Fruit fly (Drosophila melanogaster) whole organism, embryonic: ENCODE data around the gene Ice2.

ENCODE experiments used
- Aef1 ChIP-seq: fragments of 200-800 bp; sonication (Bioruptor generic); IDR thresholded peaks from 3 replicates; pipeline ENCODE4 v1.3.6; 2022; ENCODE audit warnings: missing biosample characterization, missing genetic modification characterization
- Atf6 ChIP-seq: fragments of 200-800 bp; sonication (Bioruptor generic); IDR thresholded peaks from 2 replicates; pipeline ENCODE4 v1.3.6; 2022; ENCODE audit warnings: missing biosample characterization, missing genetic modification characterization
- Awh ChIP-seq: fragments of 200-800 bp; sonication (Bioruptor generic); IDR thresholded peaks from 2 replicates; pipeline ENCODE4, ENCODE4 v1.3.6; 2022; ENCODE audit warnings: missing biosample characterization, missing genetic modification characterization
- Bteb2 ChIP-seq: fragments of 200-800 bp; sonication (Bioruptor generic); optimal IDR thresholded peaks from 2 replicates; lab custom pipeline; 2016; ENCODE audit warnings: missing biosample characterization, missing genetic modification characterization
- CG10209 ChIP-seq: fragments of 200-800 bp; sonication (Bioruptor generic); optimal IDR thresholded peaks from 3 replicates; lab custom pipeline; 2017; ENCODE audit warnings: missing biosample characterization, mild to moderate bottlenecking, missing genetic modification characterization, missing genetic modification reagents
- CG10366 ChIP-seq: fragments of 200-800 bp; sonication (Bioruptor generic); IDR thresholded peaks from 2 replicates; pipeline ENCODE4 v1.3.6; 2022; ENCODE audit warnings: missing biosample characterization, missing genetic modification characterization
- CG12071 ChIP-seq: fragments of 200-800 bp; sonication (Bioruptor generic); optimal IDR thresholded peaks from 3 replicates; lab custom pipeline; 2018; ENCODE audit warnings: missing biosample characterization, mild to moderate bottlenecking, missing genetic modification characterization
- CG1233 ChIP-seq: fragments of 200-800 bp; sonication (Bioruptor generic); optimal IDR thresholded peaks from 4 replicates; lab custom pipeline; 2018; ENCODE audit warnings: missing biosample characterization, mild to moderate bottlenecking, missing genetic modification characterization
- CG17359 ChIP-seq: fragments of 200-800 bp; sonication (Bioruptor generic); optimal IDR thresholded peaks from 3 replicates; lab custom pipeline; 2018; ENCODE audit warnings: missing biosample characterization, mild to moderate bottlenecking, missing genetic modification characterization, moderate library complexity
- CG18011 ChIP-seq: fragments of 200-800 bp; sonication (Bioruptor generic); optimal IDR thresholded peaks from 2 replicates; lab custom pipeline; 2017; ENCODE audit warnings: missing biosample characterization, missing genetic modification characterization, mild to moderate bottlenecking, moderate library complexity, missing genotype
- CG18476 ChIP-seq: fragments of 200-800 bp; sonication (Bioruptor generic); optimal IDR thresholded peaks from 2 replicates; lab custom pipeline; 2016; ENCODE audit warnings: missing biosample characterization, mild to moderate bottlenecking, missing genetic modification characterization
- CG18619 ChIP-seq: fragments of 200-800 bp; sonication (Bioruptor generic); optimal IDR thresholded peaks from 3 replicates; lab custom pipeline; 2017; ENCODE audit warnings: missing biosample characterization, mild to moderate bottlenecking, missing genetic modification characterization
- CG2199 ChIP-seq: fragments of 200-800 bp; sonication (Bioruptor generic); IDR thresholded peaks from 3 replicates; pipeline ENCODE4 v1.3.6; 2022; ENCODE audit warnings: missing biosample characterization, missing genetic modification characterization
- CG30403 ChIP-seq: fragments of 200-800 bp; sonication (Bioruptor generic); optimal IDR thresholded peaks from 3 replicates; lab custom pipeline; 2016; ENCODE audit warnings: missing biosample characterization, missing genetic modification characterization
- CG3995 ChIP-seq: fragments of 200-800 bp; sonication (Bioruptor generic); optimal IDR thresholded peaks from 3 replicates; lab custom pipeline; 2016; ENCODE audit warnings: missing biosample characterization, missing genetic modification characterization
- CG4424 ChIP-seq: fragments of 200-800 bp; sonication (Bioruptor generic); optimal IDR thresholded peaks from 3 replicates; lab custom pipeline; 2016; ENCODE audit warnings: missing biosample characterization, missing genetic modification characterization
- CG4730 ChIP-seq: fragments of 200-800 bp; sonication (Bioruptor generic); IDR thresholded peaks from 2 replicates; pipeline ENCODE4 v1.3.6; 2022; ENCODE audit warnings: missing biosample characterization, missing genetic modification characterization
- CG6254 ChIP-seq: fragments of 200-800 bp; sonication (Bioruptor generic); optimal IDR thresholded peaks from 3 replicates; lab custom pipeline; 2017; ENCODE audit warnings: mild to moderate bottlenecking, missing biosample characterization, missing genetic modification reagents, missing genetic modification characterization
- CG6689 ChIP-seq: fragments of 200-800 bp; sonication (Bioruptor generic); IDR thresholded peaks from 2 replicates; pipeline ENCODE4 v1.3.6; 2022; ENCODE audit warnings: missing biosample characterization, missing genetic modification characterization
- CG9215 ChIP-seq: fragments of 200-800 bp; sonication (Bioruptor generic); IDR thresholded peaks from 2 replicates; pipeline ENCODE4 v1.3.6; 2022; ENCODE audit warnings: missing biosample characterization, missing genetic modification characterization
- CG9817 ChIP-seq: fragments of 200-800 bp; sonication (Bioruptor generic); optimal IDR thresholded peaks from 2 replicates; lab custom pipeline; 2018; ENCODE audit warnings: missing biosample characterization, mild to moderate bottlenecking, missing genetic modification characterization, moderate library complexity
- D19B ChIP-seq: fragments of 200-800 bp; sonication (Bioruptor generic); optimal IDR thresholded peaks from 2 replicates; lab custom pipeline; 2017; ENCODE audit warnings: missing biosample characterization, mild to moderate bottlenecking, missing genetic modification characterization
- Dbx ChIP-seq: fragments of 200-800 bp; sonication (Bioruptor generic); IDR thresholded peaks from 3 replicates; pipeline ENCODE4 v1.3.6; 2022; ENCODE audit warnings: missing biosample characterization, missing genetic modification characterization
- Ets65A ChIP-seq: fragments of 200-800 bp; sonication (Bioruptor generic); peaks from one replicate; lab custom pipeline; 2016; ENCODE audit warnings: missing biosample characterization, missing genetic modification characterization
- HLHmδ ChIP-seq: fragments of 200-800 bp; sonication (Bioruptor generic); optimal IDR thresholded peaks from 2 replicates; lab custom pipeline; 2018; ENCODE audit warnings: missing biosample characterization, mild to moderate bottlenecking, missing genetic modification characterization, moderate library complexity
- Hmx ChIP-seq: fragments of 200-800 bp; sonication (Bioruptor generic); optimal IDR thresholded peaks from 2 replicates; lab custom pipeline; 2016; ENCODE audit warnings: missing biosample characterization, missing genetic modification characterization
- Hr51 ChIP-seq, 2 experiments: fragments of 200-800 bp; sonication (Bioruptor generic); optimal IDR thresholded peaks; 2 replicates in 1 of 2; 3 replicates in 1 of 2; lab custom pipeline; 2016 to 2018; ENCODE audit warnings: missing biosample characterization in 2 of 2, missing genetic modification characterization in 2 of 2, mild to moderate bottlenecking in 1 of 2, moderate library complexity in 1 of 2
- Lim3 ChIP-seq: fragments of 200-800 bp; sonication (Bioruptor generic); IDR thresholded peaks from 2 replicates; pipeline ENCODE4 v1.3.6; 2022; ENCODE audit warnings: missing biosample characterization, missing genetic modification characterization
- Lpt ChIP-seq: fragments of >200 bp; optimal IDR thresholded peaks from 2 replicates; lab custom pipeline; 2018; ENCODE audit warnings: missing biosample characterization, missing genetic modification characterization
- Mrtf ChIP-seq: fragments of 200-800 bp; sonication (Bioruptor generic); IDR thresholded peaks from 3 replicates; pipeline ENCODE4 v1.3.6; 2022; ENCODE audit warnings: missing biosample characterization, missing genetic modification characterization
- NfI ChIP-seq: fragments of 200-800 bp; sonication (Bioruptor generic); optimal IDR thresholded peaks from 3 replicates; lab custom pipeline; 2018; ENCODE audit warnings: missing biosample characterization, mild to moderate bottlenecking, missing genetic modification characterization, moderate library complexity
- PHDP ChIP-seq: fragments of 200-800 bp; sonication (Bioruptor generic); optimal IDR thresholded peaks from 3 replicates; lab custom pipeline; 2018; ENCODE audit warnings: missing biosample characterization, mild to moderate bottlenecking, missing genetic modification characterization, moderate library complexity
- Sox100B ChIP-seq: fragments of 200-800 bp; sonication (Bioruptor generic); optimal IDR thresholded peaks from 3 replicates; lab custom pipeline; 2018; ENCODE audit warnings: missing biosample characterization, mild to moderate bottlenecking, missing genetic modification characterization
- YL-1 ChIP-seq: fragments of 200-800 bp; sonication (Bioruptor generic); optimal IDR thresholded peaks from 3 replicates; lab custom pipeline; 2017; ENCODE audit warnings: missing biosample characterization, mild to moderate bottlenecking, missing genetic modification characterization
- bab2 ChIP-seq: fragments of 200-800 bp; sonication (Bioruptor generic); optimal IDR thresholded peaks from 2 replicates; lab custom pipeline; 2016; ENCODE audit warnings: missing biosample characterization, missing genetic modification characterization
- bcd ChIP-seq: fragments of 200-800 bp; sonication (Bioruptor generic); optimal IDR thresholded peaks from 2 replicates; lab custom pipeline; 2017; ENCODE audit warnings: missing biosample characterization, mild to moderate bottlenecking, missing genetic modification characterization
- da ChIP-seq: fragments of 200-800 bp; sonication (Bioruptor generic); optimal IDR thresholded peaks from 2 replicates; lab custom pipeline; 2016; ENCODE audit warnings: missing biosample characterization, missing genetic modification characterization
- dm ChIP-seq: fragments of 200-800 bp; sonication (Bioruptor generic); optimal IDR thresholded peaks from 3 replicates; lab custom pipeline; 2016; ENCODE audit warnings: missing biosample characterization, missing genetic modification characterization
- dmrt11E ChIP-seq: fragments of 200-800 bp; sonication (Bioruptor generic); optimal IDR thresholded peaks from 3 replicates; lab custom pipeline; 2018; ENCODE audit warnings: missing biosample characterization, mild to moderate bottlenecking, missing genetic modification characterization, moderate library complexity
- gce ChIP-seq: fragments of 200-800 bp; sonication (Bioruptor generic); IDR thresholded peaks from 3 replicates; pipeline ENCODE4 v1.3.6; 2022; ENCODE audit warnings: missing biosample characterization, missing genetic modification characterization
- lola ChIP-seq, 3 experiments: fragments of >200 bp in 2 of 3; fragments of 200-800 bp in 1 of 3; sonication (Bioruptor generic) in 1 of 3; optimal IDR thresholded peaks; 2 replicates each; lab custom pipeline; 2017 to 2019; ENCODE audit warnings: missing biosample characterization in 3 of 3, missing genetic modification characterization in 3 of 3, mild to moderate bottlenecking in 1 of 3, moderate library complexity in 1 of 3
- mam ChIP-seq: fragments of 200-800 bp; sonication (Bioruptor generic); optimal IDR thresholded peaks from 3 replicates; lab custom pipeline; 2016; ENCODE audit warnings: missing biosample characterization, missing genetic modification characterization
- org-1 ChIP-seq: fragments of 200-800 bp; sonication (Bioruptor generic); optimal IDR thresholded peaks from 2 replicates; lab custom pipeline; 2017; ENCODE audit warnings: missing biosample characterization, missing genetic modification characterization
- prd ChIP-seq, 3 experiments: fragments of >200 bp in 2 of 3; fragments of 200-800 bp in 1 of 3; sonication (Bioruptor generic) in 1 of 3; optimal IDR thresholded peaks in 2 of 3; IDR thresholded peaks in 1 of 3; 2 replicates in 2 of 3; 3 replicates in 1 of 3; pipeline versions ENCODE4 v1.3.6 to Lab custom; 2017 to 2022; ENCODE audit warnings: missing biosample characterization in 1 of 3, missing genetic modification characterization in 1 of 3
- sr ChIP-seq: fragments of 200-800 bp; sonication (Bioruptor generic); IDR thresholded peaks from 3 replicates; pipeline ENCODE4 v1.3.6; 2022; ENCODE audit warnings: missing biosample characterization, missing genetic modification characterization
- stc ChIP-seq: fragments of 200-800 bp; sonication (Bioruptor generic); IDR thresholded peaks from 2 replicates; pipeline ENCODE4 v1.3.6; 2022; ENCODE audit warnings: missing biosample characterization, missing genetic modification characterization
- sug ChIP-seq: fragments of 200-800 bp; optimal IDR thresholded peaks from 2 replicates; lab custom pipeline; 2019; ENCODE audit warnings: missing biosample characterization, mild to moderate bottlenecking, missing genetic modification characterization, moderate library complexity
- wdn ChIP-seq: fragments of 200-800 bp; sonication (Bioruptor generic); IDR thresholded peaks from 2 replicates; pipeline ENCODE4 v1.3.6; 2022; ENCODE audit warnings: missing biosample characterization, missing genetic modification characterization

Ice2 gene

dm6 chr3R:21161042-21161532, 31.1 kb downstream of the Ice2 start, which contains the start of gene cDIP (continued):
- TF ChIP-seq Sox100B: no peak
- no peak for TF ChIP-seq Aef1 (GFP tag; lab: Robert Waterston, UW)
- TF ChIP-seq CG18476 (GFP tag; lab: Kevin White, UChicago): no peak
- no peak for TF ChIP-seq CG10209 (GFP tag; lab: Kevin White, UChicago)
- TF ChIP-seq Awh (GFP tag; lab: Robert Waterston, UW): no peak
- TF ChIP-seq CG3995 (GFP tag; lab: Kevin White, UChicago): no peak
- TF ChIP-seq CG9817 (tag; lab: Kevin White, UChicago): no peak
- TF ChIP-seq Lpt (GFP tag; lab: Kevin White, UChicago): no peak
- no peak for TF ChIP-seq D19B (GFP tag; lab: Kevin White, UChicago)
- no peak for TF ChIP-seq sr
- no peak for TF ChIP-seq bcd (GFP tag; lab: Kevin White, UChicago)
- no peak for TF ChIP-seq stc (GFP tag; lab: Robert Waterston, UW)
- no peak for TF ChIP-seq HLHmδ (GFP tag; lab: Kevin White, UChicago)
- TF ChIP-seq, all 482 proteins: peak for 7

dm6 chr3R:21161620-21162029, 31.6 kb downstream of the Ice2 start:
- peak; percentile 52 for TF ChIP-seq Bteb2
- 0 out of 3 replicates have a peak, but pooled peaks have one; percentile 43 for TF ChIP-seq Mrtf (GFP tag; lab: Robert Waterston, UW)
- TF ChIP-seq CG2199 (GFP tag; lab: Robert Waterston, UW): peak; percentile 62; the same call in 1 of the 3 replicates
- no peak for TF ChIP-seq prd (optimal IDR thresholded peaks at IDR 0.05; lab: Kevin White, UChicago)
- peak; percentile 53; the same call in 1 of the 3 replicates for TF ChIP-seq prd (GFP tag; IDR thresholded peaks at IDR 0.05; lab: Robert Waterston, UW)
- TF ChIP-seq dmrt11E: no peak
- peak; percentile 33 for TF ChIP-seq NfI (GFP tag; lab: Kevin White, UChicago)
- 0 out of 2 replicates have a peak, but pooled peaks have one; percentile 26 for TF ChIP-seq CG6689
- no peak for TF ChIP-seq Hmx (GFP tag; lab: Kevin White, UChicago)
- TF ChIP-seq lola (GFP tag; optimal IDR thresholded peaks at IDR 0.05; lab: Kevin White, UChicago): no peak
- TF ChIP-seq wdn (GFP tag; lab: Robert Waterston, UW): 0 out of 2 replicates have a peak, but pooled peaks have one; percentile 20
- peak; percentile 67 for TF ChIP-seq PHDP (tag; lab: Kevin White, UChicago)
- peak; percentile 23 for TF ChIP-seq org-1 (GFP tag; lab: Kevin White, UChicago)
- TF ChIP-seq Atf6 (GFP tag; lab: Robert Waterston, UW): peak; percentile 56
- no peak for TF ChIP-seq YL-1 (GFP tag; lab: Kevin White, UChicago)
- TF ChIP-seq bab2 (GFP tag; lab: Kevin White, UChicago): peak; percentile 17
- TF ChIP-seq CG17359: peak; percentile 14
- TF ChIP-seq CG12071 (GFP tag; lab: Kevin White, UChicago): peak; percentile 27
- TF ChIP-seq sug: peak; percentile 81
- peak; percentile 46; the same call in 1 of the 3 replicates for TF ChIP-seq gce (GFP tag; lab: Robert Waterston, UW)
- TF ChIP-seq CG4730 (GFP tag; lab: Robert Waterston, UW): 0 out of 2 replicates have a peak, but pooled peaks have one; percentile 21
- 0 out of 2 replicates have a peak, but pooled peaks have one; percentile 41 for TF ChIP-seq CG10366 (GFP tag; lab: Robert Waterston, UW)
- TF ChIP-seq CG4424 (GFP tag; lab: Kevin White, UChicago): no peak
- TF ChIP-seq mam (GFP tag; lab: Kevin White, UChicago): peak; percentile 29
- no peak for TF ChIP-seq CG6254 (GFP tag; lab: Kevin White, UChicago)
- TF ChIP-seq CG9215 (GFP tag; lab: Robert Waterston, UW): no peak
- TF ChIP-seq da (GFP tag; lab: Kevin White, UChicago): peak; percentile 8
- peak; percentile 28 for TF ChIP-seq CG1233 (GFP tag; lab: Kevin White, UChicago)
- TF ChIP-seq Ets65A (GFP tag; lab: Kevin White, UChicago): peak; percentile 89
- peak; percentile 34 for TF ChIP-seq CG30403 (GFP tag; lab: Kevin White, UChicago)
- TF ChIP-seq Dbx (GFP tag; lab: Robert Waterston, UW): 0 out of 3 replicates have a peak, but pooled peaks have one; percentile 52
- 0 out of 2 replicates have a peak, but pooled peaks have one; percentile 42 for TF ChIP-seq Lim3 (GFP tag; lab: Robert Waterston, UW)
- peak; percentile 5 for TF ChIP-seq dm (GFP tag; lab: Kevin White, UChicago)
- TF ChIP-seq CG18619: peak; percentile 53
- TF ChIP-seq Hr51 (GFP tag; optimal IDR thresholded peaks at IDR 0.05; lab: Kevin White, UChicago): peak in 1 of 2 experiments; percentile 61
- TF ChIP-seq CG18011: peak; percentile 52
